Fruit fly (Drosophila melanogaster) S2 (cell line): ENCODE measurements around the gene Elp6.

Experiments
- CG8478 ChIP-seq: fragments of >200 bp; optimal IDR thresholded peaks from 2 replicates; lab custom pipeline; 2018
- CTCF ChIP-seq, 2 experiments: fragments of >200 bp; optimal IDR thresholded peaks; 2 replicates each; lab custom pipeline; 2018

DNA sequence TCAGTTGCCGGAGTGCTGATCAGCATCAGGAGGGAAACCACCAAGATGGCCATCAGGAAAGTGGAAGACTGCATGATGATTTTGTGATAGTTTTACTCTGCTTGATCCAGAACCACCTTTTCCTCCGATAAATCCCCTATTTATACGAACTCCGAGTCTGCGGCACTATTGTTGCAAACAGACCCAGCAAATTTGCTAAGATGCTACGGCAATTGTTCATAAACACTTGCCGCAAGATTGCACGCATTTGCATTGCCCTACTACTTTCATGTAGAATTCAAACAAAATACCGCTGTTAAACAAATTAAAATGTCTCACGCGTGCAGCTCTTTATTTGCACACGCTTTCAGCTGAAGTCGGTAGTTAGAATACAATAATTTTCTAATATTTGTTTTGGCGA lies 47.5 kb downstream of the Elp6 start, which contains the start of gene CG45080:
- TF ChIP-seq CTCF (optimal IDR thresholded peaks at IDR 0.05; lab: Kevin White, UChicago) (no peak), CG8478 (no peak)
